Fruit fly (Drosophila melanogaster): ENCODE measurements around the gene Vm32E.

DNA sequence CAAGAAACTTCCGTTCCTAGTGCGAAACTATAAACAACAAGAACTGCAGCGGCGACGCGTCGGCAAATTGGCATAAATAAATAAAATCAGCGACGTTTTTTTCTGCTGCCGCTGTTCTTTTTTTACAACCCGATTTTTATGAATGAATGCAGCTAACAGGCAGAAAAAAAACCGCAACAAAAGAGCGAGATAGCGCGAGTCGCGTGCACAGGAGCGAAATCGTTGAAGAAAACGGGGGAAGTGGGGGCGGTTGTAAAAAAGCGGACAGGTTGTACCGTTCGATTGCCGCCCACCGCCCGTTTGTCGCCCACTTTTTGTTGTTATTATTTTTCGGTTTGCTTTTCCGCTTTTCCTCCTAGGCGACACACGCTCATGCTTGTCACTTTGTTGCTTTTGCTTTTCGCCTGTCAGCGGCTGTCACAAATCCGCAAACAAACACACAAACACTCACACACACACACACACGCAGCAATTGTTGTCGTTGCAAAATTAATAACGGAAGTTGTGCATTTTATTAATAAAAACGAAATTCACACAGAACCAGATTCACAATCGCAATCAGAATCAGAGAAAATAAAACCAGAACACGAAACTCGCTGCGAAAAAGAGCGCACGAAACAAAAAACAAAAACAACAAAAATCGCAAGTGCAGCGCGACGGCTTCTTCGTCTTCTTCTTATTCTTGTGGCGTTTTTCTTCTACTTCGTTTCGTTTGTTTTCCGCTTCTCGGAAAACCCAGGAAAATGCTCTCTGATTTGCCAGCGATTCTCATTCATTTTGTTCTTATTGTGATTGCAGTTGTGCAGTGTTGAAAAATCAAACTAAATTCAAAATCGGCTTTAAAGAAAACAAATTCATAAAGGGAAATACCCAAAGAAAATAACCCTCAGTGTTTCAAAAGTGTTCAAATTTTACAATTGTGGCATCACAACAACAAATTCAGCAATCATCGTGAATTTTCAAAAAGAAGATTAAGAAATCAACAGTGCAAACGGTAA lies 39.8 kb upstream of the Vm32E start:
- TF ChIP-seq Hr96 (GFP tag; optimal IDR thresholded peaks at IDR 0.05) = no peak
- no peak for TF ChIP-seq ovo (GFP tag; optimal IDR thresholded peaks at IDR 0.05)
- no peak for TF ChIP-seq CG1620 (GFP tag; optimal IDR thresholded peaks at IDR 0.05)
- TF ChIP-seq bab1 (GFP tag; optimal IDR thresholded peaks at IDR 0.05) = no peak
- no peak for TF ChIP-seq Mnt (GFP tag; optimal IDR thresholded peaks at IDR 0.05)
- TF ChIP-seq cic (GFP tag; optimal IDR thresholded peaks at IDR 0.05) = no peak
- no peak for TF ChIP-seq pad (GFP tag; optimal IDR thresholded peaks at IDR 0.05)
- TF ChIP-seq CG7101 (tag; optimal IDR thresholded peaks at IDR 0.05) = no peak
- peak; percentile 69 for TF ChIP-seq tj (GFP tag; optimal IDR thresholded peaks at IDR 0.05)
- TF ChIP-seq kay (GFP tag; ENCODE audit: borderline replicate concordance) = no peak
- TF ChIP-seq CG14711 (tag; optimal IDR thresholded peaks at IDR 0.05) = no peak
- TF ChIP-seq toe (GFP tag; optimal IDR thresholded peaks at IDR 0.05) = no peak
